Fruit fly (Drosophila melanogaster): ENCODE data around the gene CG32219.

Gene CG32219

DNA sequence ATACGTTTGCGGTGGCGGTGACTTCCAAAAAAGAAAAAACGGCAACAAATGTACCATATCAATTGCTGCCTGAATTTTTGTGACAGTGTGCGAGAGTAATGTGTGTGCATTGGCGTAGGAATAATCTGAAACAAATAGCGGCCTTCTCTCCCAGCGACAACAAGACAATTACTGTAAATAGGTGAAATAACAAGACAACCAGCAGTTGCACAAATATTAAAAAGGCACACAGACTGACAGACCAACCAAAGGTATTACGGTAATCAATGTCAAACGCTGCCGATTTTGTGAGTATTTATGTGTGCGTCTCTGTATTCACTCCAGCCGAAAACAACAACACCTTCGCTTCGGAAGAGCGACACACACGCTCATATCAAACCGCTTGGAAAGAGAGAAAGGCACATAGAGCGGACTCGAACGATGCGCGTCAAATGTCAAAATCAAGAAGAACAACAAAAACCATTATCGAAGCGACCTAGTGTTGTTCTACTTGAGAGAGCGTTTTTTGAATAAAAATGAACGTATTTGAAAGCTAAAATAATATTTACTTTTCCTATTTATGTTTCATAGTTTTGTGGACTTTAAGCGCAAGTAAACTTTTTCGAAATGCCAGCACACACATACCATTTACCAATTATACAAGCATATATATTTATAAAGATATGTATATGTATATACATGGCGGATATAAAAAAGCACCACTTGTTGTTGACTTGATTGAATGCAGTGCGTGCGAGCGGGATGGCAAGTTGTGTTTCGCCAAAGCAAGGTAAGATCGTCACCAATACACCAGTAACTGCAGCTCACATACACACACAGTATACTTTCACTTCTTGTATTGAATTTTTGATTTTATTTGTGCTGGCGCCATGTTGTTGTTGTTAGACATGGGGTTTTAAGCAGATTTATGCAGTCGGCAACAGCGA lies 43.9 kb downstream of the CG32219 start (continued):
- peak; percentile 95 for TF ChIP-seq sens (GFP tag)
- TF ChIP-seq H15 (GFP tag; IDR thresholded peaks at IDR 0.05): peak; percentile 65; the same call in 2 of the 3 replicates
- TF ChIP-seq sens-2 (GFP tag; IDR thresholded peaks at IDR 0.05): no peak
- peak; percentile 72 for TF ChIP-seq her (GFP tag; optimal IDR thresholded peaks at IDR 0.05)
- TF ChIP-seq twi (tag; optimal IDR thresholded peaks at IDR 0.05): peak; percentile 29
- TF ChIP-seq CG17612 (GFP tag; IDR thresholded peaks at IDR 0.05): no peak; the same call in 1 of the 2 replicates
- TF ChIP-seq CG15011 (GFP tag; optimal IDR thresholded peaks at IDR 0.05): no peak
- no peak for TF ChIP-seq croc (GFP tag; conservative IDR thresholded peaks at IDR 0.05)
- TF ChIP-seq dimm (GFP tag; IDR thresholded peaks at IDR 0.05): no peak
- TF ChIP-seq CG8281 (tag; optimal IDR thresholded peaks at IDR 0.05): no peak
- TF ChIP-seq gce (GFP tag; IDR thresholded peaks at IDR 0.05): peak; percentile 74; the same call in 2 of the 3 replicates
- TF ChIP-seq Deaf1 (tag; optimal IDR thresholded peaks at IDR 0.05): no peak
- TF ChIP-seq br (optimal IDR thresholded peaks at IDR 0.05): no peak
- TF ChIP-seq pho (GFP tag; optimal IDR thresholded peaks at IDR 0.05): peak; percentile 58
- TF ChIP-seq rib (GFP tag; IDR thresholded peaks at IDR 0.05): 0 out of 2 replicates have a peak, but pooled peaks have one; percentile 22
- peak; percentile 62; the same call in 1 of the 2 replicates for TF ChIP-seq NFAT (GFP tag; IDR thresholded peaks at IDR 0.05)
- TF ChIP-seq ac (GFP tag; optimal IDR thresholded peaks at IDR 0.05): peak; percentile 64
- peak; percentile 47 for TF ChIP-seq Mad (GFP tag; optimal IDR thresholded peaks at IDR 0.05)
- TF ChIP-seq lbe (GFP tag; optimal IDR thresholded peaks at IDR 0.05): peak; percentile 19
- peak; percentile 44; the same call in 1 of the 2 replicates for TF ChIP-seq CG16779 (GFP tag; IDR thresholded peaks at IDR 0.05)
- peak; percentile 16 for TF ChIP-seq CTCF (GFP tag; optimal IDR thresholded peaks at IDR 0.05)
- TF ChIP-seq CG18262 (tag; optimal IDR thresholded peaks at IDR 0.05): peak; percentile 43
- peak; percentile 22 for TF ChIP-seq Kr (GFP tag; optimal IDR thresholded peaks at IDR 0.05)
- TF ChIP-seq CG15479 (GFP tag; optimal IDR thresholded peaks at IDR 0.05): peak; percentile 60

DNA sequence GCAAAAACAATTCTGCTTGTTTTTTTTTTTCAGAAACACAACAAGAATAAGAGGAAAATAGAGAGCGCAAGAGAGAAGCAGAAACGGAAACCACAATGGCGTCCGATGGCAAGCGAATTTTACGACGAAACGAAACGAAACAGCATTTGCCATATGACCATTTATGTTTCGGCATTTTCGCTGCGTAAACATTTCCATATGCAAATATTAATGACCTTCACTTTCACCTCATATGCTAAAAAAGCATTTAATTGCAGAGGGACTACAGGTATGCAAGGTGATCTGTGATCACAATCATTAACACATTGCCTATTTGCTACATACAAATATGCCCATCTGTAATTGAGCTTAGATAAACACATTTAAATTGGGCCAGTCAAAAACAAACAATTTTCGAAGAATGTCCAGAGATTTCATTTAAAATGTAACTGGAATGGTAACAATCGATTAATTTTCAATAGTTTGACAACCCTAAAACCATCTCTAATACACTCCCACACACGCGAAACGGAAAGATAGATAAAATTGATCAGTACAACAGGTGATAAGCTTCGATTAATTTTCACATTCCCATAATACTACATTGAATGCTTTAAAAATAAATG lies 44.7 kb downstream of the CG32219 start:
- TF ChIP-seq CG4424 (GFP tag; optimal IDR thresholded peaks at IDR 0.05) (no peak), Lpt (GFP tag; optimal IDR thresholded peaks at IDR 0.05) (no peak), row (GFP tag; IDR thresholded peaks at IDR 0.05) (0 out of 3 replicates have a peak, but pooled peaks have one; percentile 13), Trl (optimal IDR thresholded peaks at IDR 0.05) (peak in 1 of 2 experiments; percentile 29), Trl (GFP tag; optimal IDR thresholded peaks at IDR 0.05) (no peak), CG6854 (GFP tag; optimal IDR thresholded peaks at IDR 0.05) (peak; percentile 28), tio (GFP tag; optimal IDR thresholded peaks at IDR 0.05) (peak; percentile 7)

- TF ChIP-seq vnd (GFP tag; IDR thresholded peaks at IDR 0.05; ENCODE audit: partially characterized antibody) (no peak), Aef1 (GFP tag; IDR thresholded peaks at IDR 0.05) (no peak), Spps (tag; optimal IDR thresholded peaks at IDR 0.05) (no peak), Camta (GFP tag; optimal IDR thresholded peaks at IDR 0.05) (no peak), pho (GFP tag; optimal IDR thresholded peaks at IDR 0.05) (peak; percentile 35), Rx (GFP tag; IDR thresholded peaks at IDR 0.05) (no peak), slp2 (GFP tag; optimal IDR thresholded peaks at IDR 0.05) (peak; percentile 4), Ets65A (GFP tag) (peak; percentile 23), CG9932 (GFP tag; IDR thresholded peaks at IDR 0.05) (peak; percentile 41), CG11696 (GFP tag; IDR thresholded peaks at IDR 0.05) (peak; percentile 81), Side (GFP tag; optimal IDR thresholded peaks at IDR 0.05) (no peak), Sox102F (GFP tag; optimal IDR thresholded peaks at IDR 0.05) (peak; percentile 35), Med (GFP tag) (peak; percentile 80), CG3847 (GFP tag; IDR thresholded peaks at IDR 0.05) (0 out of 2 replicates have a peak, but pooled peaks have one; percentile 22), zfh2 (GFP tag; optimal IDR thresholded peaks at IDR 0.05) (peak; percentile 31), dysf (GFP tag; IDR thresholded peaks at IDR 0.05) (0 out of 3 replicates have a peak, but pooled peaks have one; percentile 34), caup (GFP tag; optimal IDR thresholded peaks at IDR 0.05; ENCODE audit: severe bottlenecking) (no peak), p53 (GFP tag; optimal IDR thresholded peaks at IDR 0.05) (no peak), GATAe (GFP tag; conservative IDR thresholded peaks at IDR 0.05) (no peak), CG9609 (GFP tag; optimal IDR thresholded peaks at IDR 0.05) (peak; percentile 1), sens (GFP tag) (peak; percentile 72)
Measured at dm6 chr3L:19905427-19905826, 45.5 kb downstream of the CG32219 start.

Measured in whole organism, embryonic.